Worm (Caenorhabditis elegans): ENCODE measurements around the gene orc-3.
"Not testable (repeated sequence)": the region's sequence is repeated elsewhere in the genome, so short reads cannot be mapped to it uniquely, and the experiment has no call there.

The orc-3 gene

ce11 chrIII:1243199-1243598 lies 35.3 kb downstream of the orc-3 start, which contains the start of gene fbxa-63:
Gene fbxa-63, plus strand, starts transcription at chrIII:1243508.
- TF ChIP-seq unc-62 (GFP tag; optimal IDR thresholded peaks at IDR 0.05): no peak

ce11 chrIII:1248335-1248734 lies 40.4 kb downstream of the orc-3 start:
- TF ChIP-seq unc-62 (GFP tag; optimal IDR thresholded peaks at IDR 0.05): no peak

- no peak for TF ChIP-seq unc-62 (GFP tag; optimal IDR thresholded peaks at IDR 0.05)
These were observed 41.2 kb downstream of the orc-3 start, which contains the start of the genes fbxa-76 and fbxa-77 for ce11 chrIII:1249111-1249583. Gene fbxa-76, minus strand, starts transcription at chrIII:1249161. Gene fbxa-77, plus strand, starts transcription at chrIII:1249475.

- not testable (repeated sequence) for TF ChIP-seq unc-62 (GFP tag; optimal IDR thresholded peaks at IDR 0.05)
These were observed 48.6 kb downstream of the orc-3 start, which contains the start of gene fbxa-208 for ce11 chrIII:1256519-1256918. Gene fbxa-208, plus strand, starts transcription at chrIII:1256819.

- not testable (repeated sequence) for TF ChIP-seq unc-62 (GFP tag; optimal IDR thresholded peaks at IDR 0.05)
These were observed 50.4 kb downstream of the orc-3 start, which contains the start of gene fbxa-78 for ce11 chrIII:1258358-1258757. Gene fbxa-78, minus strand, starts transcription at chrIII:1258458.
